Worm (Caenorhabditis elegans) whole organism, L4 larva: ENCODE data around the gene C26D10.4.
A peak's percentile ranks its signal among the peaks of the same experiment; 100 is the strongest.
"Not testable (repeated sequence)": the region's sequence is repeated elsewhere in the genome, so short reads cannot be mapped to it uniquely, and the experiment has no call there.

Experiments
- D1046.2 ChIP-seq: fragments of 200-800 bp; sonication (Bioruptor generic); IDR thresholded peaks from 2 replicates; pipeline ENCODE4 v1.3.6; 2022; ENCODE audit warnings: missing genetic modification characterization, missing compliant biosample characterization
- F37D6.2 ChIP-seq: sonication (generic microtip); optimal IDR thresholded peaks from 2 replicates; lab custom pipeline; 2016; ENCODE audit warnings: mild to moderate bottlenecking, missing genetic modification characterization, missing compliant biosample characterization
- F49E8.2 ChIP-seq: sonication (generic microtip); optimal IDR thresholded peaks from 2 replicates; lab custom pipeline; 2016; ENCODE audit warnings: missing compliant biosample characterization, mild to moderate bottlenecking, missing genetic modification characterization, borderline replicate concordance
- T20F7.1 ChIP-seq: fragments of 200-800 bp; sonication (Bioruptor generic); optimal IDR thresholded peaks from 2 replicates; lab custom pipeline; 2018; ENCODE audit warnings: mild to moderate bottlenecking, missing genetic modification characterization, missing compliant biosample characterization
- Y48G9A.11 ChIP-seq: fragments of 200-800 bp; sonication (Bioruptor generic); IDR thresholded peaks from 2 replicates; pipeline ENCODE4 v1.3.6; 2022; ENCODE audit warnings: missing genetic modification reagents, missing genetic modification characterization, missing compliant biosample characterization
- aha-1 ChIP-seq: fragments of 150-350 bp; peaks from one replicate; lab custom pipeline; 2014; ENCODE audit warnings: missing biosample characterization, missing genetic modification characterization
- aly-2 ChIP-seq: sonication (generic microtip); optimal IDR thresholded peaks from 2 replicates; lab custom pipeline; 2018; ENCODE audit warnings: missing biosample characterization, missing genetic modification characterization
- arid-1 ChIP-seq: fragments of 200-800 bp; sonication (Bioruptor generic); conservative IDR thresholded peaks from 2 replicates; pipeline ENCODE4 v1.3.6; 2022; ENCODE audit warnings: missing genetic modification reagents, missing genetic modification characterization, missing compliant biosample characterization
- daf-16 ChIP-seq, 3 experiments: sonication (generic microtip); optimal IDR thresholded peaks; 2 replicates each; lab custom pipeline; 2016 to 2017; ENCODE audit warnings: missing genetic modification characterization in 3 of 3, missing genetic modification reagents in 3 of 3, mild to moderate bottlenecking in 2 of 3, missing compliant biosample characterization in 2 of 3, missing biosample characterization in 1 of 3, moderate library complexity in 1 of 3
- dmd-6 ChIP-seq: fragments of 200-800 bp; sonication (Bioruptor generic); IDR thresholded peaks from 2 replicates; pipeline ENCODE4 v1.3.6; 2022; ENCODE audit warnings: missing genetic modification reagents, missing genetic modification characterization, missing compliant biosample characterization
- dmd-9 ChIP-seq: fragments of 200-800 bp; sonication (Bioruptor generic); IDR thresholded peaks from 2 replicates; pipeline ENCODE4 v1.3.6; 2022; ENCODE audit warnings: missing genetic modification reagents, missing genetic modification characterization, missing compliant biosample characterization
- dpl-1 ChIP-seq: fragments of 150-350 bp; optimal IDR thresholded peaks from 2 replicates; lab custom pipeline; 2014; ENCODE audit warnings: missing biosample characterization, missing genetic modification reagents, missing genetic modification characterization
- duxl-1 ChIP-seq: sonication (generic microtip); optimal IDR thresholded peaks from 2 replicates; lab custom pipeline; 2016; ENCODE audit warnings: mild to moderate bottlenecking, missing genetic modification characterization, moderate library complexity, missing compliant biosample characterization; ENCODE audit not compliant: poor library complexity
- dve-1 ChIP-seq: sonication (generic microtip); optimal IDR thresholded peaks from 2 replicates; lab custom pipeline; 2017; ENCODE audit warnings: antibody characterized with exemption, mild to moderate bottlenecking, missing genetic modification characterization, missing compliant biosample characterization; ENCODE audit not compliant: insufficient read depth
- egl-43 ChIP-seq: fragments of 200-800 bp; sonication (Bioruptor generic); IDR thresholded peaks from 2 replicates; pipeline ENCODE4 v1.3.6; 2022; ENCODE audit warnings: missing genetic modification reagents, missing genetic modification characterization, missing compliant biosample characterization
- fkh-10 ChIP-seq: fragments of 150-350 bp; optimal IDR thresholded peaks from 2 replicates; lab custom pipeline; 2014; ENCODE audit warnings: missing biosample characterization, missing genetic modification reagents, missing genetic modification characterization
- hlh-11 ChIP-seq: fragments of 200-800 bp; sonication (Bioruptor generic); optimal IDR thresholded peaks from 2 replicates; lab custom pipeline; 2018; ENCODE audit warnings: mild to moderate bottlenecking, missing genetic modification characterization, missing compliant biosample characterization
- hlh-30 ChIP-seq: sonication (generic microtip); optimal IDR thresholded peaks from 2 replicates; lab custom pipeline; 2017; ENCODE audit warnings: antibody characterized with exemption, mild to moderate bottlenecking, missing genetic modification characterization, missing compliant biosample characterization; ENCODE audit not compliant: insufficient read depth
- lin-1 ChIP-seq: fragments of 200-800 bp; sonication (Bioruptor generic); IDR thresholded peaks from 2 replicates; pipeline ENCODE4 v1.3.6; 2022; ENCODE audit warnings: missing genetic modification reagents, missing genetic modification characterization, missing compliant biosample characterization
- lin-13 ChIP-seq: fragments of 150-350 bp; optimal IDR thresholded peaks from 2 replicates; lab custom pipeline; 2014; ENCODE audit warnings: missing biosample characterization, missing genetic modification reagents, missing genetic modification characterization
- lin-38 ChIP-seq: fragments of 200-800 bp; sonication (Bioruptor generic); IDR thresholded peaks from 2 replicates; pipeline ENCODE4 v1.3.6; 2022; ENCODE audit warnings: missing genetic modification reagents, missing genetic modification characterization, missing compliant biosample characterization
- lsy-2 ChIP-seq, 2 experiments: fragments of 150-350 bp in 1 of 2; sonication (generic microtip) in 1 of 2; optimal IDR thresholded peaks; 2 replicates each; lab custom pipeline; 2014 to 2017; ENCODE audit warnings: missing biosample characterization in 2 of 2, missing genetic modification characterization in 2 of 2
- madf-5 ChIP-seq, 2 experiments: fragments of 200-800 bp; sonication (Bioruptor generic); IDR thresholded peaks; 2 replicates each; pipeline ENCODE4 v1.3.6; 2022; ENCODE audit warnings: missing compliant biosample characterization in 2 of 2, missing genetic modification characterization in 2 of 2
- mdl-1 ChIP-seq, 2 experiments: fragments of 150-350 bp in 1 of 2; sonication (generic microtip) in 1 of 2; optimal IDR thresholded peaks; 2 replicates each; lab custom pipeline; 2014 to 2017; ENCODE audit warnings: missing biosample characterization in 2 of 2, missing genetic modification characterization in 2 of 2
- mep-1 ChIP-seq: fragments of 150-350 bp; sonication (generic microtip); optimal IDR thresholded peaks from 3 replicates; lab custom pipeline; 2014; ENCODE audit warnings: missing biosample characterization, missing genetic modification characterization
- mes-2 ChIP-seq: sonication (generic microtip); optimal IDR thresholded peaks from 2 replicates; lab custom pipeline; 2016; ENCODE audit warnings: missing genotype, mild to moderate bottlenecking, missing genetic modification characterization, missing compliant biosample characterization; ENCODE audit not compliant: poor library complexity, severe bottlenecking
- mxl-3 ChIP-seq: fragments of 200-800 bp; sonication (Bioruptor generic); optimal IDR thresholded peaks from 2 replicates; lab custom pipeline; 2018; ENCODE audit warnings: mild to moderate bottlenecking, missing genetic modification characterization, missing compliant biosample characterization
- nhr-102 ChIP-seq: sonication (generic microtip); optimal IDR thresholded peaks from 2 replicates; lab custom pipeline; 2016; ENCODE audit warnings: mild to moderate bottlenecking, missing genetic modification characterization, moderate library complexity, missing compliant biosample characterization
- nhr-48 ChIP-seq: sonication (generic microtip); optimal IDR thresholded peaks from 2 replicates; lab custom pipeline; 2016; ENCODE audit warnings: mild to moderate bottlenecking, missing genetic modification characterization, missing compliant biosample characterization
- php-3 ChIP-seq: fragments of 200-800 bp; sonication (Bioruptor generic); IDR thresholded peaks from 2 replicates; pipeline ENCODE4 v1.3.6; 2022; ENCODE audit warnings: missing genetic modification reagents, missing genetic modification characterization, missing compliant biosample characterization
- pqm-1 ChIP-seq: sonication (generic microtip); optimal IDR thresholded peaks from 2 replicates; lab custom pipeline; 2017; ENCODE audit warnings: missing biosample characterization, missing genetic modification characterization
- rbr-2 ChIP-seq: sonication (generic microtip); optimal IDR thresholded peaks from 2 replicates; lab custom pipeline; 2016; ENCODE audit warnings: missing genotype, missing genetic modification characterization, missing compliant biosample characterization
- snpc-1.2 ChIP-seq: fragments of 200-800 bp; sonication (Bioruptor generic); IDR thresholded peaks from 2 replicates; pipeline ENCODE4 v1.3.6; 2022; ENCODE audit warnings: missing genetic modification reagents, missing genetic modification characterization, missing compliant biosample characterization
- spr-3 ChIP-seq: fragments of 200-800 bp; sonication (Bioruptor generic); optimal IDR thresholded peaks from 2 replicates; lab custom pipeline; 2018; ENCODE audit warnings: mild to moderate bottlenecking, missing genetic modification characterization, missing compliant biosample characterization
- tag-97 ChIP-seq: fragments of 200-800 bp; sonication (Bioruptor generic); IDR thresholded peaks from 2 replicates; pipeline ENCODE4 v1.3.6; 2022; ENCODE audit warnings: missing genetic modification characterization, missing compliant biosample characterization
- unc-62 ChIP-seq, 3 experiments: fragments of 150-350 bp in 1 of 3; sonication (generic microtip); optimal IDR thresholded peaks in 2 of 3; peaks in 1 of 3; 1 replicate in 1 of 3; 2 replicates in 2 of 3; lab custom pipeline; 2014 to 2017; ENCODE audit warnings: missing biosample characterization in 3 of 3, missing genetic modification characterization in 3 of 3, missing genetic modification reagents in 3 of 3, missing genotype in 1 of 3
- ztf-11 ChIP-seq: fragments of 150-350 bp; optimal IDR thresholded peaks from 2 replicates; lab custom pipeline; 2014; ENCODE audit warnings: missing biosample characterization, missing genetic modification characterization
- ztf-7 ChIP-seq: fragments of 150-350 bp; optimal IDR thresholded peaks from 2 replicates; lab custom pipeline; 2014; ENCODE audit warnings: missing biosample characterization, missing genetic modification characterization

The C26D10.4 gene

DNA sequence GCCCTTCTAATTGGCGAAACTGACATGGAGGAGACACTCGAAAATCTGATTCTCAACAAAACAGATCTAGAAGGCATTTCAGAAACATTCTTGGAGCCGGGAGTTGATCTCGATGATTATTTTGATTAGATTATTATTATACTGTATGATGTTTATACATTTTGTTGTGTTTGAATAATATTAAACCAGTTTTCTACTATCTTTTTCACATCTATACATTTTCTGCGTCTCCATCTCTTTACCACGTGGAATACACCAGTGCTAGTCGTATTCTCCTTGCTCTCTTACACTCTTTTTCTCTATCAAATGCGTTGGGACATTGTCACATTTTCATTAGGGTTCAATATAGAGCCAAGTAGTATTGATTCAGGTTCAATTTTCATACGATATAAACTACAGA, at the start of gene C26D10.4:
TSS of gene C26D10.4 (plus strand) at position 301 of the 400 bp plus-strand sequence.
- TF ChIP-seq hlh-11 (tag; lab: Kevin White, UChicago) (no peak), mdl-1 (tag; optimal IDR thresholded peaks at IDR 0.05; lab: Kevin White, UChicago) (peak in 1 of 2 experiments; percentile 3), snpc-1.2 (no peak), mxl-3 (GFP tag; lab: Kevin White, UChicago) (peak; percentile 48), madf-5 (GFP tag; IDR thresholded peaks at IDR 0.05; lab: Robert Waterston, UW) (no peak), lin-13 (GFP tag; lab: Kevin White, UChicago) (no peak), hlh-30 (tag; lab: Kevin White, UChicago) (peak; percentile 24), duxl-1 (tag; lab: Kevin White, UChicago) (no peak)

- TF ChIP-seq mep-1 (tag; lab: Kevin White, UChicago), result peak; percentile 35
- TF ChIP-seq T20F7.1 (GFP tag; lab: Kevin White, UChicago), result no peak
- no peak for TF ChIP-seq php-3 (GFP tag; lab: Robert Waterston, UW)
- TF ChIP-seq lin-38 (GFP tag; lab: Robert Waterston, UW), result no peak
- TF ChIP-seq dpl-1 (GFP tag; lab: Kevin White, UChicago), result peak; percentile 51
- TF ChIP-seq unc-62 (GFP tag; optimal IDR thresholded peaks at IDR 0.05 in 1 of 2; lab: Kevin White, UChicago), result peak in 1 of 2 experiments; percentile 50
- TF ChIP-seq unc-62 (tag; optimal IDR thresholded peaks at IDR 0.05; lab: Kevin White, UChicago), result no peak
- TF ChIP-seq aha-1 (tag; lab: Kevin White, UChicago), result peak; percentile 37
- peak; percentile 13 for TF ChIP-seq dve-1 (tag; lab: Kevin White, UChicago)
- no peak for TF ChIP-seq F49E8.2 (tag; lab: Kevin White, UChicago)
- no peak for TF ChIP-seq hlh-30 (tag; lab: Kevin White, UChicago)
- TF ChIP-seq nhr-102 (tag; lab: Kevin White, UChicago), result no peak
- no peak for TF ChIP-seq dmd-6 (GFP tag; lab: Robert Waterston, UW)
- no peak for TF ChIP-seq lin-13 (GFP tag; lab: Kevin White, UChicago)
- TF ChIP-seq spr-3 (GFP tag; lab: Kevin White, UChicago), result no peak
- peak in 1 of 2 experiments; percentile 62 for TF ChIP-seq lsy-2 (tag; optimal IDR thresholded peaks at IDR 0.05; lab: Kevin White, UChicago)
- no peak for TF ChIP-seq nhr-48
- TF ChIP-seq D1046.2 (GFP tag; lab: Robert Waterston, UW), result no peak
- TF ChIP-seq mes-2 (tag; lab: Kevin White, UChicago), result peak; percentile 49
- no peak for TF ChIP-seq egl-43 (GFP tag; lab: Robert Waterston, UW)
- no peak for TF ChIP-seq dmd-9 (GFP tag; lab: Robert Waterston, UW)
Measured at ce11 chrII:8283158-8283717, 46.3 kb upstream of the C26D10.4 start, which contains the start of the genes nst-1 and cct-4. TSS of gene nst-1 (minus strand) at chrII:8283208. TSS of gene cct-4 (plus strand) at chrII:8283667.

ce11 chrII:8285837-8286236, 43.7 kb upstream of the C26D10.4 start:
- TF ChIP-seq daf-16 (GFP tag; optimal IDR thresholded peaks at IDR 0.05; lab: Kevin White, UChicago) (peak in 1 of 2 experiments; percentile 18), lsy-2 (tag; optimal IDR thresholded peaks at IDR 0.05; lab: Kevin White, UChicago) (peak in 1 of 2 experiments; percentile 16)
- not testable (repeated sequence) for TF ChIP-seq daf-16 (tag; optimal IDR thresholded peaks at IDR 0.05; lab: Kevin White, UChicago)

- TF ChIP-seq nhr-48 (no peak), fkh-10 (GFP tag; lab: Kevin White, UChicago) (no peak), D1046.2 (GFP tag; lab: Robert Waterston, UW) (no peak), php-3 (GFP tag; lab: Robert Waterston, UW) (no peak), F37D6.2 (no peak), arid-1 (GFP tag; lab: Robert Waterston, UW) (no peak), aly-2 (tag; lab: Kevin White, UChicago) (no peak), dve-1 (tag; lab: Kevin White, UChicago) (no peak), nhr-102 (tag; lab: Kevin White, UChicago) (no peak), ztf-11 (tag; lab: Kevin White, UChicago) (no peak), hlh-30 (tag; lab: Kevin White, UChicago) (no peak), tag-97 (GFP tag; lab: Robert Waterston, UW) (no peak), Y48G9A.11 (GFP tag; lab: Robert Waterston, UW) (no peak), rbr-2 (tag; lab: Kevin White, UChicago) (no peak), ztf-7 (no peak), lin-1 (GFP tag; lab: Robert Waterston, UW) (no peak), pqm-1 (tag; lab: Kevin White, UChicago) (no peak)
Measured at ce11 chrII:8295296-8295695, 34.3 kb upstream of the C26D10.4 start, which contains the start of gene nlp-55. TSS of gene nlp-55 (minus strand) at chrII:8295396.
